Worm (Caenorhabditis elegans) whole organism, L2 larva: ENCODE measurements around the gene F56D5.9.
A peak's percentile ranks its signal among the peaks of the same experiment; 100 is the strongest.

Source experiments
- C34F6.9 ChIP-seq: fragments of 150-350 bp; optimal IDR thresholded peaks from 2 replicates; lab custom pipeline; 2014; ENCODE audit warnings: missing biosample characterization, missing genetic modification characterization
- F13H6.1 ChIP-seq: sonication (generic microtip); optimal IDR thresholded peaks from 2 replicates; lab custom pipeline; 2016; ENCODE audit warnings: missing genetic modification characterization, missing compliant biosample characterization
- R02D3.7 ChIP-seq: fragments of 150-350 bp; optimal IDR thresholded peaks from 2 replicates; lab custom pipeline; 2014; ENCODE audit warnings: missing biosample characterization, missing genetic modification characterization
- Y55F3AM.14 ChIP-seq: fragments of 200-800 bp; sonication (Bioruptor generic); optimal IDR thresholded peaks from 2 replicates; lab custom pipeline; 2018; ENCODE audit warnings: mild to moderate bottlenecking, missing genetic modification characterization, missing compliant biosample characterization
- ZK546.5 ChIP-seq: sonication (generic microtip); optimal IDR thresholded peaks from 2 replicates; lab custom pipeline; 2017; ENCODE audit warnings: missing biosample characterization, missing genetic modification characterization
- alr-1 ChIP-seq: fragments of 150-350 bp; optimal IDR thresholded peaks from 2 replicates; lab custom pipeline; 2014; ENCODE audit warnings: missing biosample characterization, missing genetic modification characterization
- aly-2 ChIP-seq: fragments of 150-350 bp; optimal IDR thresholded peaks from 2 replicates; lab custom pipeline; 2014; ENCODE audit warnings: missing biosample characterization, missing genetic modification characterization
- ama-1 ChIP-seq: fragments of 150-350 bp; optimal IDR thresholded peaks from 2 replicates; lab custom pipeline; 2018; ENCODE audit warnings: inconsistent platforms
- blmp-1 ChIP-seq: sonication (generic microtip); optimal IDR thresholded peaks from 2 replicates; lab custom pipeline; 2017; ENCODE audit warnings: missing genetic modification characterization, mild to moderate bottlenecking, missing compliant biosample characterization, antibody characterized with exemption, moderate library complexity; ENCODE audit not compliant: insufficient read depth
- ceh-16 ChIP-seq: fragments of 150-350 bp; optimal IDR thresholded peaks from 2 replicates; lab custom pipeline; 2014; ENCODE audit warnings: missing biosample characterization, missing genetic modification characterization
- ceh-82 ChIP-seq: fragments of 150-350 bp; optimal IDR thresholded peaks from 2 replicates; lab custom pipeline; 2014; ENCODE audit warnings: missing biosample characterization, missing genetic modification characterization
- crh-2 ChIP-seq: sonication (generic microtip); optimal IDR thresholded peaks from 2 replicates; lab custom pipeline; 2017; ENCODE audit warnings: missing biosample characterization, missing genetic modification characterization
- dmd-4 ChIP-seq: sonication (generic microtip); optimal IDR thresholded peaks from 2 replicates; lab custom pipeline; 2017; ENCODE audit warnings: missing biosample characterization, missing genetic modification characterization
- egl-27 ChIP-seq: sonication (generic microtip); optimal IDR thresholded peaks from 3 replicates; lab custom pipeline; 2017; ENCODE audit warnings: missing biosample characterization, missing genetic modification reagents, missing genetic modification characterization
- elt-1 ChIP-seq: fragments of 150-350 bp; optimal IDR thresholded peaks from 2 replicates; lab custom pipeline; 2014; ENCODE audit warnings: missing biosample characterization, missing genetic modification characterization
- elt-3 ChIP-seq: sonication (generic microtip); optimal IDR thresholded peaks from 2 replicates; lab custom pipeline; 2017; ENCODE audit warnings: missing biosample characterization, missing genetic modification characterization
- fos-1 ChIP-seq: fragments of 150-350 bp; optimal IDR thresholded peaks from 2 replicates; lab custom pipeline; 2014; ENCODE audit warnings: missing biosample characterization, missing genetic modification characterization
- gmeb-1 ChIP-seq: fragments of 150-350 bp; optimal IDR thresholded peaks from 2 replicates; lab custom pipeline; 2014; ENCODE audit warnings: missing biosample characterization, missing genetic modification characterization
- lin-11 ChIP-seq: fragments of 150-350 bp; sonication (generic microtip); optimal IDR thresholded peaks from 2 replicates; lab custom pipeline; 2014; ENCODE audit warnings: missing biosample characterization, missing genetic modification characterization, inconsistent platforms, mixed read lengths
- lin-13 ChIP-seq: fragments of 150-350 bp; optimal IDR thresholded peaks from 2 replicates; lab custom pipeline; 2014; ENCODE audit warnings: missing biosample characterization, missing genetic modification reagents, missing genetic modification characterization
- lin-39 ChIP-seq: fragments of 150-350 bp; optimal IDR thresholded peaks from 2 replicates; lab custom pipeline; 2014; ENCODE audit warnings: missing biosample characterization, missing genetic modification reagents, missing genetic modification characterization
- lsy-2 ChIP-seq, 2 experiments: fragments of 150-350 bp in 1 of 2; sonication (generic microtip) in 1 of 2; optimal IDR thresholded peaks; 2 replicates each; lab custom pipeline; 2014 to 2017; ENCODE audit warnings: missing biosample characterization in 2 of 2, missing genetic modification characterization in 2 of 2
- mab-5 ChIP-seq: fragments of 150-350 bp; optimal IDR thresholded peaks from 2 replicates; lab custom pipeline; 2014; ENCODE audit warnings: missing biosample characterization, missing genetic modification characterization
- mbf-1 ChIP-seq: sonication (generic microtip); optimal IDR thresholded peaks from 2 replicates; lab custom pipeline; 2017; ENCODE audit warnings: missing biosample characterization, missing genetic modification characterization
- mdl-1 ChIP-seq, 2 experiments: fragments of 150-350 bp in 1 of 2; sonication (generic microtip) in 1 of 2; optimal IDR thresholded peaks; 2 replicates each; lab custom pipeline; 2017; ENCODE audit warnings: missing biosample characterization in 2 of 2, missing genetic modification characterization in 2 of 2
- nhr-10 ChIP-seq: sonication (generic microtip); optimal IDR thresholded peaks from 2 replicates; lab custom pipeline; 2017; ENCODE audit warnings: missing biosample characterization, missing genetic modification characterization
- nhr-11 ChIP-seq: fragments of 150-350 bp; optimal IDR thresholded peaks from 2 replicates; lab custom pipeline; 2014; ENCODE audit warnings: missing biosample characterization, missing genetic modification characterization
- nhr-12 ChIP-seq: fragments of 150-350 bp; optimal IDR thresholded peaks from 2 replicates; lab custom pipeline; 2014; ENCODE audit warnings: missing biosample characterization, missing genetic modification characterization
- nhr-129 ChIP-seq: fragments of 150-350 bp; optimal IDR thresholded peaks from 2 replicates; lab custom pipeline; 2014; ENCODE audit warnings: missing biosample characterization, missing genetic modification characterization
- nhr-21 ChIP-seq: fragments of 150-350 bp; optimal IDR thresholded peaks from 2 replicates; lab custom pipeline; 2014; ENCODE audit warnings: missing biosample characterization, missing genetic modification characterization
- nhr-23 ChIP-seq: fragments of 150-350 bp; optimal IDR thresholded peaks from 2 replicates; lab custom pipeline; 2014; ENCODE audit warnings: missing biosample characterization, missing genetic modification reagents, missing genetic modification characterization
- nhr-237 ChIP-seq: fragments of 150-350 bp; optimal IDR thresholded peaks from 2 replicates; lab custom pipeline; 2014; ENCODE audit warnings: missing biosample characterization, missing genetic modification characterization
- nhr-25 ChIP-seq: fragments of 150-350 bp; sonication (generic microtip); optimal IDR thresholded peaks from 3 replicates; lab custom pipeline; 2014; ENCODE audit warnings: missing biosample characterization, missing genetic modification characterization
- nhr-6 ChIP-seq: fragments of 150-350 bp; optimal IDR thresholded peaks from 2 replicates; lab custom pipeline; 2014; ENCODE audit warnings: missing biosample characterization, missing genetic modification characterization
- nhr-77 ChIP-seq: fragments of 150-350 bp; optimal IDR thresholded peaks from 2 replicates; lab custom pipeline; 2014; ENCODE audit warnings: missing biosample characterization, missing genetic modification characterization
- peb-1 ChIP-seq: fragments of 150-350 bp; optimal IDR thresholded peaks from 2 replicates; lab custom pipeline; 2014; ENCODE audit warnings: missing biosample characterization, missing genetic modification characterization
- sem-4 ChIP-seq: fragments of 150-350 bp; optimal IDR thresholded peaks from 2 replicates; lab custom pipeline; 2014; ENCODE audit warnings: missing biosample characterization, missing genetic modification reagents, missing genetic modification characterization
- skn-1 ChIP-seq: sonication (generic microtip); optimal IDR thresholded peaks from 2 replicates; lab custom pipeline; 2017; ENCODE audit warnings: missing biosample characterization, missing genetic modification characterization
- sma-3 ChIP-seq: sonication (generic microtip); optimal IDR thresholded peaks from 2 replicates; lab custom pipeline; 2016; ENCODE audit warnings: missing genetic modification reagents, missing genetic modification characterization, missing compliant biosample characterization
- sma-9 ChIP-seq, 2 experiments: fragments of 150-350 bp in 1 of 2; sonication (generic microtip) in 1 of 2; optimal IDR thresholded peaks; 2 replicates each; lab custom pipeline; 2014 to 2016; ENCODE audit warnings: missing genetic modification characterization in 2 of 2, mild to moderate bottlenecking in 1 of 2, missing biosample characterization in 1 of 2, missing compliant biosample characterization in 1 of 2, missing genetic modification reagents in 1 of 2, moderate library complexity in 1 of 2
- snpc-4 ChIP-seq: fragments of 150-350 bp; optimal IDR thresholded peaks from 2 replicates; lab custom pipeline; 2014; ENCODE audit warnings: missing biosample characterization, missing genetic modification characterization
- unc-39 ChIP-seq: fragments of 150-350 bp; optimal IDR thresholded peaks from 2 replicates; lab custom pipeline; 2014; ENCODE audit warnings: missing biosample characterization, missing genetic modification characterization
- unc-55 ChIP-seq: fragments of 150-350 bp; sonication (generic microtip); optimal IDR thresholded peaks from 3 replicates; lab custom pipeline; 2014; ENCODE audit warnings: missing biosample characterization, missing genetic modification reagents, missing genetic modification characterization
- unc-62 ChIP-seq: fragments of 150-350 bp; optimal IDR thresholded peaks from 2 replicates; lab custom pipeline; 2014; ENCODE audit warnings: missing biosample characterization, missing genetic modification reagents, missing genetic modification characterization
- zag-1 ChIP-seq: fragments of 150-350 bp; optimal IDR thresholded peaks from 2 replicates; lab custom pipeline; 2014; ENCODE audit warnings: missing biosample characterization, missing genetic modification characterization
- ztf-1 ChIP-seq: fragments of 200-800 bp; sonication (Bioruptor generic); conservative IDR thresholded peaks from 2 replicates; pipeline ENCODE4 v1.3.6; 2022; ENCODE audit warnings: missing genetic modification characterization, missing compliant biosample characterization
- ztf-11 ChIP-seq: sonication (generic microtip); optimal IDR thresholded peaks from 2 replicates; lab custom pipeline; 2017; ENCODE audit warnings: missing biosample characterization, missing genetic modification characterization
- ztf-4 ChIP-seq: fragments of 150-350 bp; optimal IDR thresholded peaks from 2 replicates; lab custom pipeline; 2014; ENCODE audit warnings: missing biosample characterization, missing genetic modification characterization

The F56D5.9 gene

DNA sequence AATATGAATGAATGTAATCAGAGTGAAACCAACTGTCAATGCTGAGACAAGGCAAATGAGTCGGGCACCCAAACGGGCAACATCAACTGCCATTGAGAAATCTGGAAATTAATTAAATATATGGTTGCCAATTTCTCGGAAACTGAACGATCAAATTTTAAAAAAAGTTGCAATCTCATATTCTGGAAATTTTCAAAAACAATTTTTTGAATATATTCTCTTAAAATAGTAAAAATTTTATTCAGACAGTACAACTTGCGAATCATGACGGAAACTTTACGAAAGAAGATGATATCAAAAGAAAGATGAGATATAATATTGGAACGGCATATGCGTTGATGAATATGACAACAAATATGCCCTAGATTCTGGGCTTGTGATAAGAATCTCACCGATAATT, 26.2 kb downstream of the F56D5.9 start, which contains the start of gene col-121:
col-121 (minus strand) TSS at position 101 of the 400 bp plus-strand sequence.
- TF ChIP-seq F13H6.1 (tag; lab: Kevin White, UChicago) (no peak), ZK546.5 (tag; lab: Kevin White, UChicago) (no peak), lsy-2 (tag; optimal IDR thresholded peaks at IDR 0.05; lab: Kevin White, UChicago) (no peak), aly-2 (no peak), unc-62 (GFP tag; lab: Kevin White, UChicago) (no peak), mdl-1 (tag; optimal IDR thresholded peaks at IDR 0.05; lab: Kevin White, UChicago) (no peak), elt-1 (tag; lab: Kevin White, UChicago) (no peak), snpc-4 (tag; lab: Kevin White, UChicago) (no peak), lin-39 (no peak)

- TF ChIP-seq R02D3.7 (tag; lab: Kevin White, UChicago) (no peak), sma-3 (GFP tag; lab: Kevin White, UChicago) (peak; percentile 56), gmeb-1 (peak; percentile 96), elt-1 (tag; lab: Kevin White, UChicago) (no peak), nhr-23 (tag; lab: Kevin White, UChicago) (no peak), nhr-129 (no peak), alr-1 (tag; lab: Kevin White, UChicago) (no peak), ztf-4 (tag; lab: Kevin White, UChicago) (no peak), lin-39 (no peak), ZK546.5 (tag; lab: Kevin White, UChicago) (no peak), ama-1 (lab: Kevin White, UChicago) (no peak), egl-27 (tag; lab: Kevin White, UChicago) (no peak), lin-11 (no peak), nhr-11 (tag; lab: Kevin White, UChicago) (no peak), nhr-21 (tag; lab: Kevin White, UChicago) (no peak), crh-2 (tag; lab: Kevin White, UChicago) (peak; percentile 64), elt-3 (no peak), sma-9 (GFP tag; optimal IDR thresholded peaks at IDR 0.05; lab: Kevin White, UChicago) (peak; percentile 36), sma-9 (tag; optimal IDR thresholded peaks at IDR 0.05; lab: Kevin White, UChicago) (no peak), nhr-25 (tag; lab: Kevin White, UChicago) (peak; percentile 11), peb-1 (tag; lab: Kevin White, UChicago) (no peak), ztf-11 (tag; lab: Kevin White, UChicago) (no peak), nhr-237 (tag; lab: Kevin White, UChicago) (no peak), fos-1 (peak; percentile 31), skn-1 (tag; lab: Kevin White, UChicago) (no peak), C34F6.9 (tag; lab: Kevin White, UChicago) (peak; percentile 64), F13H6.1 (tag; lab: Kevin White, UChicago) (peak; percentile 26), ceh-16 (tag; lab: Kevin White, UChicago) (no peak), mbf-1 (no peak), ceh-82 (tag; lab: Kevin White, UChicago) (no peak), ztf-1 (GFP tag; lab: Robert Waterston, UW) (no peak), aly-2 (no peak), unc-62 (GFP tag; lab: Kevin White, UChicago) (no peak), nhr-6 (no peak), mab-5 (tag; lab: Kevin White, UChicago) (no peak), snpc-4 (tag; lab: Kevin White, UChicago) (peak; percentile 47), unc-39 (tag; lab: Kevin White, UChicago) (no peak), unc-55 (GFP tag; lab: Kevin White, UChicago) (peak; percentile 93), lsy-2 (tag; optimal IDR thresholded peaks at IDR 0.05; lab: Kevin White, UChicago) (peak; percentile 37 to 76), Y55F3AM.14 (GFP tag; lab: Kevin White, UChicago) (no peak), sem-4 (tag; lab: Kevin White, UChicago) (no peak), mdl-1 (tag; optimal IDR thresholded peaks at IDR 0.05; lab: Kevin White, UChicago) (no peak), dmd-4 (tag; lab: Kevin White, UChicago) (no peak), nhr-10 (tag; lab: Kevin White, UChicago) (no peak), lin-13 (GFP tag; lab: Kevin White, UChicago) (no peak), nhr-12 (no peak), nhr-77 (tag; lab: Kevin White, UChicago) (no peak), blmp-1 (tag; lab: Kevin White, UChicago) (no peak), zag-1 (tag; lab: Kevin White, UChicago) (no peak)
- TF ChIP-seq, all 48 proteins: peak for 11
These were observed 36.3 kb downstream of the F56D5.9 start, which contains the start of gene daf-15 for ce11 chrIV:9386038-9386437. Gene daf-15, plus strand, starts transcription at chrIV:9386208.
